Worm (Caenorhabditis elegans) whole organism, L4/young adult: ENCODE results near the gene F46F5.7.

Source experiments
- W03F9.2 ChIP-seq: fragments of 150-350 bp; optimal IDR thresholded peaks from 2 replicates; lab custom pipeline; 2014; ENCODE audit warnings: missing biosample characterization, missing genetic modification characterization
- dao-5 ChIP-seq: sonication (generic microtip); optimal IDR thresholded peaks from 2 replicates; lab custom pipeline; 2016; ENCODE audit warnings: missing genotype, missing genetic modification characterization, moderate library complexity, missing compliant biosample characterization
- him-1 ChIP-seq: sonication (generic microtip); optimal IDR thresholded peaks from 2 replicates; lab custom pipeline; 2016; ENCODE audit warnings: missing genotype, missing genetic modification reagents, missing genetic modification characterization, missing compliant biosample characterization

F46F5.7 gene

ce11 chrII:773830-774229 is 46.6 kb downstream of the F46F5.7 start:
- TF ChIP-seq him-1 (tag; lab: Kevin White, UChicago) (no peak), dao-5 (tag; lab: Kevin White, UChicago) (no peak)

ce11 chrII:770253-770652 is 50.2 kb downstream of the F46F5.7 start, which contains the start of gene C08G5.6:
Gene C08G5.6 (plus strand): TSS chrII:770553.
- TF ChIP-seq dao-5 (tag; lab: Kevin White, UChicago): no peak
- TF ChIP-seq W03F9.2 (tag; lab: Kevin White, UChicago): no peak
- no peak for TF ChIP-seq him-1 (tag; lab: Kevin White, UChicago)

- no peak for TF ChIP-seq dao-5 (tag; lab: Kevin White, UChicago)
- no peak for TF ChIP-seq him-1 (tag; lab: Kevin White, UChicago)
- no peak for TF ChIP-seq W03F9.2 (tag; lab: Kevin White, UChicago)
Measured at ce11 chrII:769250-769649, 51.2 kb downstream of the F46F5.7 start.
